Worm (Caenorhabditis elegans) whole organism, L4 larva: ENCODE measurements around the gene K04G11.1.

Experiments used
- F37D6.2 ChIP-seq: sonication (generic microtip); optimal IDR thresholded peaks from 2 replicates; lab custom pipeline; 2016; ENCODE audit warnings: mild to moderate bottlenecking, missing genetic modification characterization, missing compliant biosample characterization
- T26A8.4 ChIP-seq: fragments of 200-800 bp; sonication (Bioruptor generic); IDR thresholded peaks from 2 replicates; pipeline ENCODE4 v1.3.6; 2022; ENCODE audit warnings: missing genetic modification characterization, missing compliant biosample characterization
- Y48G9A.11 ChIP-seq: fragments of 200-800 bp; sonication (Bioruptor generic); IDR thresholded peaks from 2 replicates; pipeline ENCODE4 v1.3.6; 2022; ENCODE audit warnings: missing genetic modification reagents, missing genetic modification characterization, missing compliant biosample characterization
- ZK337.2 ChIP-seq: fragments of 200-800 bp; sonication (Bioruptor generic); IDR thresholded peaks from 2 replicates; pipeline ENCODE4 v1.3.6; 2022; ENCODE audit warnings: missing genetic modification reagents, missing genetic modification characterization, missing compliant biosample characterization
- aha-1 ChIP-seq: fragments of 150-350 bp; peaks from one replicate; lab custom pipeline; 2014; ENCODE audit warnings: missing biosample characterization, missing genetic modification characterization
- arid-1 ChIP-seq: fragments of 200-800 bp; sonication (Bioruptor generic); conservative IDR thresholded peaks from 2 replicates; pipeline ENCODE4 v1.3.6; 2022; ENCODE audit warnings: missing genetic modification reagents, missing genetic modification characterization, missing compliant biosample characterization
- ctbp-1 ChIP-seq: fragments of 200-800 bp; sonication (Bioruptor generic); IDR thresholded peaks from 2 replicates; pipeline ENCODE4 v1.3.6; 2022; ENCODE audit warnings: missing genetic modification reagents, missing genetic modification characterization, missing compliant biosample characterization
- daf-16 ChIP-seq, 3 experiments: sonication (generic microtip); optimal IDR thresholded peaks; 2 replicates each; lab custom pipeline; 2016 to 2017; ENCODE audit warnings: missing genetic modification characterization in 3 of 3, missing genetic modification reagents in 3 of 3, mild to moderate bottlenecking in 2 of 3, missing compliant biosample characterization in 2 of 3, missing biosample characterization in 1 of 3, moderate library complexity in 1 of 3
- daf-19 ChIP-seq: fragments of 200-800 bp; sonication (Bioruptor generic); conservative IDR thresholded peaks from 2 replicates; pipeline ENCODE4 v1.3.6; 2022; ENCODE audit warnings: missing genetic modification characterization, missing compliant biosample characterization
- daf-8 ChIP-seq: fragments of 200-800 bp; sonication (Bioruptor generic); IDR thresholded peaks from 2 replicates; pipeline ENCODE4 v1.3.6; 2022; ENCODE audit warnings: missing genetic modification characterization, missing compliant biosample characterization
- dmd-6 ChIP-seq: fragments of 200-800 bp; sonication (Bioruptor generic); IDR thresholded peaks from 2 replicates; pipeline ENCODE4 v1.3.6; 2022; ENCODE audit warnings: missing genetic modification reagents, missing genetic modification characterization, missing compliant biosample characterization
- dmd-9 ChIP-seq: fragments of 200-800 bp; sonication (Bioruptor generic); IDR thresholded peaks from 2 replicates; pipeline ENCODE4 v1.3.6; 2022; ENCODE audit warnings: missing genetic modification reagents, missing genetic modification characterization, missing compliant biosample characterization
- duxl-1 ChIP-seq: sonication (generic microtip); optimal IDR thresholded peaks from 2 replicates; lab custom pipeline; 2016; ENCODE audit warnings: mild to moderate bottlenecking, missing genetic modification characterization, moderate library complexity, missing compliant biosample characterization; ENCODE audit not compliant: poor library complexity
- egl-27 ChIP-seq: sonication (generic microtip); optimal IDR thresholded peaks from 3 replicates; lab custom pipeline; 2017; ENCODE audit warnings: missing biosample characterization, missing genetic modification reagents, missing genetic modification characterization
- hlh-11 ChIP-seq: fragments of 200-800 bp; sonication (Bioruptor generic); optimal IDR thresholded peaks from 2 replicates; lab custom pipeline; 2018; ENCODE audit warnings: mild to moderate bottlenecking, missing genetic modification characterization, missing compliant biosample characterization
- hlh-30 ChIP-seq: sonication (generic microtip); optimal IDR thresholded peaks from 2 replicates; lab custom pipeline; 2017; ENCODE audit warnings: antibody characterized with exemption, mild to moderate bottlenecking, missing genetic modification characterization, missing compliant biosample characterization; ENCODE audit not compliant: insufficient read depth
- hmg-1.1 ChIP-seq: fragments of 200-800 bp; sonication (Bioruptor generic); IDR thresholded peaks from 2 replicates; pipeline ENCODE4 v1.3.6; 2022; ENCODE audit warnings: missing genetic modification reagents, missing genetic modification characterization, missing compliant biosample characterization
- jun-1 ChIP-seq: fragments of 150-350 bp; optimal IDR thresholded peaks from 2 replicates; lab custom pipeline; 2014; ENCODE audit warnings: missing biosample characterization, missing genetic modification reagents, missing genetic modification characterization
- nhr-11 ChIP-seq: fragments of 150-350 bp; optimal IDR thresholded peaks from 2 replicates; lab custom pipeline; 2014; ENCODE audit warnings: missing biosample characterization, missing genetic modification characterization
- nhr-237 ChIP-seq: sonication (generic microtip); optimal IDR thresholded peaks from 2 replicates; lab custom pipeline; 2017; ENCODE audit warnings: missing biosample characterization, missing genetic modification characterization
- nhr-48 ChIP-seq: sonication (generic microtip); optimal IDR thresholded peaks from 2 replicates; lab custom pipeline; 2016; ENCODE audit warnings: mild to moderate bottlenecking, missing genetic modification characterization, missing compliant biosample characterization
- pha-4 ChIP-seq, 2 experiments: fragments of 150-350 bp in 1 of 2; fragments of 200-800 bp in 1 of 2; sonication (Bioruptor generic) in 1 of 2; IDR thresholded peaks in 1 of 2; optimal IDR thresholded peaks in 1 of 2; 2 replicates each; pipeline versions ENCODE4 v1.3.6 to Lab custom; 2014 to 2022; ENCODE audit warnings: missing genetic modification characterization in 2 of 2, missing genetic modification reagents in 2 of 2, missing biosample characterization in 1 of 2, missing compliant biosample characterization in 1 of 2
- saeg-2 ChIP-seq: fragments of 200-800 bp; sonication (Bioruptor generic); IDR thresholded peaks from 2 replicates; pipeline ENCODE4 v1.3.6; 2022; ENCODE audit warnings: missing genetic modification reagents, missing genetic modification characterization, missing compliant biosample characterization
- set-16 ChIP-seq: fragments of 200-800 bp; sonication (Bioruptor generic); IDR thresholded peaks from 2 replicates; pipeline ENCODE4 v1.3.6; 2022; ENCODE audit warnings: missing genetic modification reagents, missing genetic modification characterization, missing compliant biosample characterization
- snpc-1.2 ChIP-seq: fragments of 200-800 bp; sonication (Bioruptor generic); IDR thresholded peaks from 2 replicates; pipeline ENCODE4 v1.3.6; 2022; ENCODE audit warnings: missing genetic modification reagents, missing genetic modification characterization, missing compliant biosample characterization
- spr-3 ChIP-seq: fragments of 200-800 bp; sonication (Bioruptor generic); optimal IDR thresholded peaks from 2 replicates; lab custom pipeline; 2018; ENCODE audit warnings: mild to moderate bottlenecking, missing genetic modification characterization, missing compliant biosample characterization
- unc-39 ChIP-seq: sonication (generic microtip); optimal IDR thresholded peaks from 2 replicates; lab custom pipeline; 2017; ENCODE audit warnings: missing biosample characterization, missing genetic modification characterization
- vab-7 ChIP-seq: fragments of 200-800 bp; sonication (Bioruptor generic); IDR thresholded peaks from 2 replicates; pipeline ENCODE4 v1.3.6; 2022; ENCODE audit warnings: missing genetic modification reagents, missing genetic modification characterization, missing compliant biosample characterization
- zag-1 ChIP-seq: fragments of 150-350 bp; optimal IDR thresholded peaks from 2 replicates; lab custom pipeline; 2014; ENCODE audit warnings: missing biosample characterization, missing genetic modification characterization
- zfp-2 ChIP-seq: sonication (generic microtip); optimal IDR thresholded peaks from 2 replicates; lab custom pipeline; 2016; ENCODE audit warnings: mild to moderate bottlenecking, missing genetic modification characterization, missing compliant biosample characterization
- zip-11 ChIP-seq: fragments of 200-800 bp; sonication (Bioruptor generic); IDR thresholded peaks from 2 replicates; pipeline ENCODE4 v1.3.6; 2022; ENCODE audit warnings: missing genetic modification characterization, missing compliant biosample characterization
- zip-2 ChIP-seq: fragments of 150-350 bp; optimal IDR thresholded peaks from 2 replicates; lab custom pipeline; 2014; ENCODE audit warnings: missing biosample characterization, missing genetic modification characterization
- ztf-11 ChIP-seq: fragments of 150-350 bp; optimal IDR thresholded peaks from 2 replicates; lab custom pipeline; 2014; ENCODE audit warnings: missing biosample characterization, missing genetic modification characterization

K04G11.1 gene

DNA sequence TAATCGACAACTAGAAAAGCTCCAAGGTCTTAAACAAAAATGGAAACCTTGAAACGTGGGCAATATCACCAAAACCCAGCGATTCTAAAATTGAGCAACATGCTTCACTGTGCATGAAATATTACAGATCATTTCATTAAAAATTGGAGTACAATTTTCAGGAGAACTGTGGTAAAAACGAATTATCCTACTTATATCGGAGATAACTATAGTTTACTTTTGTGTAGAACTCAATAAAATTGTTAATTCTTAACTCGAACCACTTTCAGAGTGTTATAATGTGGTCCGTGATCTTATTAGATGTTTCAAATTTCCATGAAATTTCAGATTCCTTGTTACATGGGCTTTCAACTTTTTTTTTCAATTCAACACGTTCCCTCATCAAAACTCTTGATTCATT lies at the start of gene K04G11.1:
Gene K04G11.1, plus strand, starts transcription at position 301 of the 400 bp plus-strand sequence.
- TF ChIP-seq daf-19 (GFP tag; lab: Robert Waterston, UW) (no peak), F37D6.2 (tag; lab: Kevin White, UChicago) (no peak), jun-1 (tag; lab: Kevin White, UChicago) (no peak), arid-1 (GFP tag; lab: Robert Waterston, UW) (no peak), vab-7 (no peak), hmg-1.1 (GFP tag; lab: Robert Waterston, UW) (no peak), saeg-2 (no peak), spr-3 (GFP tag; lab: Kevin White, UChicago) (no peak), zag-1 (no peak), egl-27 (no peak), daf-8 (GFP tag; lab: Robert Waterston, UW) (no peak), Y48G9A.11 (GFP tag; lab: Robert Waterston, UW) (no peak)

DNA sequence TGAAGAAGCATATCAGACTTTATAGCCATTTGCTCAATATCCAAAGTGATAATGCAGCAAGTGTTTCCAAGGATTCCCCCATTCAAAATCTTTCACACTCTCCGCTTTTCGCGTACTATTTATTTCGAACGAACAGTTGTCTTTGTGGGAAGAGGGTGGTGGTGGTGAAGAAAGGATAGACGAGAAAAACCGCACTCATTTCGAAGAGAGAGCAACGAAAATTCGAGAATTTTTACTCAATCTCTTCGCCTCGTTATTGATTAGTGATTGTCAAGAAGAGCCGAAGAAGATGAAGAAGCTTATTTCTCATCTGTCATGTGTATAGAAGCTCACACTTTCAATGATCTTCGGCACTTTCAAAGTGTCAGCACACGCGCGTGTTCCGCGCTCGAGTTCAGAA lies 47.4 kb upstream of the K04G11.1 start:
- TF ChIP-seq nhr-48 (tag; lab: Kevin White, UChicago) (no peak), zip-11 (GFP tag; lab: Robert Waterston, UW) (no peak), zip-2 (tag; lab: Kevin White, UChicago) (no peak), daf-16 (GFP tag; optimal IDR thresholded peaks at IDR 0.05; lab: Kevin White, UChicago) (peak in 1 of 2 experiments; percentile 84), daf-16 (tag; optimal IDR thresholded peaks at IDR 0.05; lab: Kevin White, UChicago) (no peak), aha-1 (tag; lab: Kevin White, UChicago) (peak; percentile 85), zag-1 (no peak), duxl-1 (tag; lab: Kevin White, UChicago) (no peak), ZK337.2 (GFP tag; lab: Robert Waterston, UW) (0 out of 2 replicates have a peak, but pooled peaks have one; percentile 2), hlh-11 (peak; percentile 53), hmg-1.1 (GFP tag; lab: Robert Waterston, UW) (peak; percentile 25; the same call in 1 of the 2 replicates), nhr-11 (tag; lab: Kevin White, UChicago) (peak; percentile 91), hlh-30 (tag; lab: Kevin White, UChicago) (peak; percentile 33), spr-3 (GFP tag; lab: Kevin White, UChicago) (no peak)

DNA sequence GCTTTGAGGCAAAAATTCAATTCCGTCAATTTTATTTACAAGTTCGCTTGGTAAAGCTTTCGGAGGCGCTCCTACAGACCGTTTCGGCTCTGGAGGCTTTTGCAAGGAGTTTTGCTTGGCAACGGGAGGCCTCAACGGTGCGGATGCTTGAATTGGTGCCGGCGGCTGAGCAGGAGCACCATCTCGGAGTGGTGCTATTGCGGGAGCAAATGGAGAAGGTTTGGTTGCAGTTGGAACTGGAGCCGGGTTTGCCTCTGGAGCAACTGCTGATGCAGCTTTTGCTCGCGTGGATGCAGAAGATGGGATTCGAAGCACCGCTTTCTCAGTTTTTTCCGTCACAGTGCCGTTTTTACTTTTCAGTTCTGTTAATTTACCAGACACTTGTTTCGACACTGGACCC lies 45.3 kb upstream of the K04G11.1 start:
- TF ChIP-seq aha-1 (tag; lab: Kevin White, UChicago) (peak; percentile 73), set-16 (GFP tag; lab: Robert Waterston, UW) (peak; percentile 82), zfp-2 (no peak)

DNA sequence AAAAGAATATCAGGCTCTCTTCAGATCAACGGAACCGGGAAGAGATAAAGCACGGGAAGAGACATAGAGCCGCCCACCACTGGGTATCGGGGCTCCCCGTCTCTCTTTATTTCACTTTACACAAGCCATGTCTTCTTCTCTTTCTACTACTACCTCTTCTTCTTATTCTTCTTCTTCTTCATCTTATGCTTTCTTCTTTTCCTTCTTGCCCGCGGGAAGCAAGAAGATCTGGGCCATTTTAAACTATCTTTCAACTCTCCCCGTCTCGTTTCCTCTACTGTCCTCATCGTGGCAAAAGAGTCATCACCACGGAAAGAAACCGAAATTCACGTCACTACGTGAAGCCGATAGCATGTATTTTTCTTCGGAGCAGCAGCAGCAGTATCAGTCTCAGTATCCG lies 42.7 kb upstream of the K04G11.1 start:
- TF ChIP-seq unc-39 (tag; lab: Kevin White, UChicago) (no peak), pha-4 (GFP tag; IDR thresholded peaks at IDR 0.05; lab: Robert Waterston, UW) (no peak), pha-4 (tag; optimal IDR thresholded peaks at IDR 0.05; lab: Kevin White, UChicago) (no peak), hlh-11 (peak; percentile 29), set-16 (GFP tag; lab: Robert Waterston, UW) (peak; percentile 22; the same call in 1 of the 2 replicates), daf-16 (GFP tag; optimal IDR thresholded peaks at IDR 0.05; lab: Kevin White, UChicago) (peak in 1 of 2 experiments; percentile 72), daf-16 (tag; optimal IDR thresholded peaks at IDR 0.05; lab: Kevin White, UChicago) (no peak), aha-1 (tag; lab: Kevin White, UChicago) (peak; percentile 47), T26A8.4 (GFP tag; lab: Robert Waterston, UW) (no peak), nhr-11 (tag; lab: Kevin White, UChicago) (peak; percentile 19), dmd-6 (no peak)

DNA sequence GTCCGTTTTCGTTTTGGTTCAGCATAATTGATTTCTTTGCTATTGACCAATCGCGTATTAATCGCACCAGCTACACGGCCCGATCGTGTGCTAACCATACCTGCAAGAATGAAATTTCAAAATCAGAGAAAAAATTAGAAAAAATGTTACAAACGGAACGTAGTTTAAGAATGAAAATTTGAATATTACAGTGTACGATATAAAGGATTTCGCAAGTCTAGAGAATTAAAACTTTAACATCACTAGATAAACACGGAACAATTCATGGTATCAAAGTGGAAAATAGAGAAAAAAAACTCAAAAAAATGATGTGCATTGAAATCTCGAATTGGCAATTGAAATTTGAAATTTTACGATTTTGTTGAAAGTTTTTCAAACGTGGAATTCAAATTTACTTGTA lies 38.8 kb upstream of the K04G11.1 start, which contains the start of gene madd-3:
Gene madd-3, minus strand, starts transcription at position 101 of the 400 bp plus-strand sequence.
- TF ChIP-seq dmd-9 (no peak), nhr-237 (tag; lab: Kevin White, UChicago) (no peak), ctbp-1 (GFP tag; lab: Robert Waterston, UW) (no peak), zip-2 (tag; lab: Kevin White, UChicago) (no peak), ztf-11 (no peak), snpc-1.2 (GFP tag; lab: Robert Waterston, UW) (no peak)
